Fruit fly (Drosophila melanogaster): ENCODE data around the gene lic.
A peak's percentile ranks its signal among the peaks of the same experiment; 100 is the strongest.

Gene lic

dm6 chrX:13088025-13088805 is 2.7 kb upstream of the lic start (continued):
- no peak for TF ChIP-seq Atf3 (GFP tag; optimal IDR thresholded peaks at IDR 0.05)
- TF ChIP-seq Hr39 (optimal IDR thresholded peaks at IDR 0.05): no peak
- TF ChIP-seq CG3407 (GFP tag; optimal IDR thresholded peaks at IDR 0.05): peak; percentile 6
- no peak for TF ChIP-seq sob (GFP tag; IDR thresholded peaks at IDR 0.05)
- TF ChIP-seq ato (GFP tag; IDR thresholded peaks at IDR 0.05; ENCODE audit: partially characterized antibody): no peak
- no peak for TF ChIP-seq tgo (GFP tag; IDR thresholded peaks at IDR 0.05)
- no peak for TF ChIP-seq pzg (GFP tag; optimal IDR thresholded peaks at IDR 0.05)
- TF ChIP-seq CG17912 (GFP tag; optimal IDR thresholded peaks at IDR 0.05): no peak
- TF ChIP-seq Mrtf (GFP tag; IDR thresholded peaks at IDR 0.05): no peak
- TF ChIP-seq CG42726 (GFP tag; IDR thresholded peaks at IDR 0.05; ENCODE audit: partially characterized antibody): no peak
- TF ChIP-seq Neu2 (GFP tag; optimal IDR thresholded peaks at IDR 0.05; ENCODE audit: borderline replicate concordance): no peak
- no peak for TF ChIP-seq TFAM (GFP tag; optimal IDR thresholded peaks at IDR 0.05)
- TF ChIP-seq CG14667 (GFP tag; IDR thresholded peaks at IDR 0.05): no peak
- no peak for TF ChIP-seq CG6654 (GFP tag; optimal IDR thresholded peaks at IDR 0.05)
- no peak for TF ChIP-seq toy (GFP tag; IDR thresholded peaks at IDR 0.05)
- no peak for TF ChIP-seq CG13296 (GFP tag; optimal IDR thresholded peaks at IDR 0.05)
- TF ChIP-seq Blimp-1 (GFP tag; optimal IDR thresholded peaks at IDR 0.05): no peak
- TF ChIP-seq Gsc (GFP tag; IDR thresholded peaks at IDR 0.05): no peak
- TF ChIP-seq repo (GFP tag; optimal IDR thresholded peaks at IDR 0.05): no peak
- no peak for TF ChIP-seq B-H1 (GFP tag; IDR thresholded peaks at IDR 0.05)
- no peak for TF ChIP-seq Dip2 (GFP tag; IDR thresholded peaks at IDR 0.05)
- peak; percentile 47 for TF ChIP-seq grau (tag; optimal IDR thresholded peaks at IDR 0.05)
- TF ChIP-seq CG12391 (tag; optimal IDR thresholded peaks at IDR 0.05): peak; percentile 20
- no peak for TF ChIP-seq CG5180 (GFP tag; optimal IDR thresholded peaks at IDR 0.05)
- peak; percentile 44 for TF ChIP-seq CG2120 (GFP tag; optimal IDR thresholded peaks at IDR 0.05)
- no peak for TF ChIP-seq CG11723 (GFP tag; optimal IDR thresholded peaks at IDR 0.05)
- TF ChIP-seq odd (GFP tag; optimal IDR thresholded peaks at IDR 0.05): peak; percentile 6
- no peak for TF ChIP-seq pita (GFP tag; optimal IDR thresholded peaks at IDR 0.05)
- peak; percentile 14 for TF ChIP-seq Hmr (GFP tag; optimal IDR thresholded peaks at IDR 0.05)
- TF ChIP-seq Ets65A (GFP tag): no peak
- TF ChIP-seq twi (tag; optimal IDR thresholded peaks at IDR 0.05): no peak
- TF ChIP-seq dmrt11E (tag; optimal IDR thresholded peaks at IDR 0.05): no peak
- no peak for TF ChIP-seq tx (GFP tag; optimal IDR thresholded peaks at IDR 0.05)
- no peak for TF ChIP-seq Dek (tag; optimal IDR thresholded peaks at IDR 0.05)
- TF ChIP-seq ken (GFP tag; IDR thresholded peaks at IDR 0.05): no peak
- no peak for TF ChIP-seq HLH4C (GFP tag; IDR thresholded peaks at IDR 0.05; ENCODE audit: partially characterized antibody)
- TF ChIP-seq dimm (GFP tag; IDR thresholded peaks at IDR 0.05): no peak
- TF ChIP-seq CG12236 (GFP tag; optimal IDR thresholded peaks at IDR 0.05): peak; percentile 15
- TF ChIP-seq Bdp1 (GFP tag; optimal IDR thresholded peaks at IDR 0.05): no peak
- no peak for TF ChIP-seq p53 (GFP tag; optimal IDR thresholded peaks at IDR 0.05)
- TF ChIP-seq CG6683 (GFP tag; optimal IDR thresholded peaks at IDR 0.05): no peak
- no peak for TF ChIP-seq CG2116 (GFP tag; optimal IDR thresholded peaks at IDR 0.05)
- TF ChIP-seq CG17359 (tag; optimal IDR thresholded peaks at IDR 0.05): peak; percentile 16
- TF ChIP-seq croc (GFP tag; conservative IDR thresholded peaks at IDR 0.05): no peak
- TF ChIP-seq CG8290 (GFP tag; optimal IDR thresholded peaks at IDR 0.05): no peak
- peak in 1 of 2 experiments; percentile 65 for TF ChIP-seq CG8290 (tag; optimal IDR thresholded peaks at IDR 0.05)
- TF ChIP-seq CG11560 (tag; IDR thresholded peaks at IDR 0.05): no peak
- TF ChIP-seq her (GFP tag; optimal IDR thresholded peaks at IDR 0.05): no peak
- TF ChIP-seq sr (GFP tag; IDR thresholded peaks at IDR 0.05): no peak
- no peak for TF ChIP-seq stwl (tag; optimal IDR thresholded peaks at IDR 0.05)
- peak; percentile 31 for TF ChIP-seq Rfx (GFP tag; IDR thresholded peaks at IDR 0.05)

Measured in whole organism, embryonic.